Fruit fly (Drosophila melanogaster) whole organism, prepupa: ENCODE measurements around the gene CG11638.

ENCODE experiments used
- Blimp-1 ChIP-seq: fragments of 200-800 bp; sonication (Bioruptor generic); optimal IDR thresholded peaks from 3 replicates; lab custom pipeline; 2017; ENCODE audit warnings: missing biosample characterization, missing genetic modification characterization, mild to moderate bottlenecking, moderate library complexity, missing genetic modification reagents
- Ets21C ChIP-seq: fragments of 200-800 bp; sonication (Bioruptor generic); optimal IDR thresholded peaks from 3 replicates; lab custom pipeline; 2016; ENCODE audit warnings: missing biosample characterization, missing genetic modification characterization
- Lpt ChIP-seq: fragments of 200-800 bp; sonication (Bioruptor generic); optimal IDR thresholded peaks from 3 replicates; lab custom pipeline; 2016; ENCODE audit warnings: missing biosample characterization, missing genetic modification characterization
- OdsH ChIP-seq: fragments of 200-800 bp; sonication (Bioruptor generic); optimal IDR thresholded peaks from 3 replicates; lab custom pipeline; 2016; ENCODE audit warnings: missing biosample characterization, missing genetic modification characterization
- Smox ChIP-seq: fragments of 200-800 bp; sonication (Bioruptor generic); optimal IDR thresholded peaks from 3 replicates; lab custom pipeline; 2016; ENCODE audit warnings: missing biosample characterization, missing genetic modification characterization
- achi ChIP-seq: fragments of 200-800 bp; sonication (Bioruptor generic); optimal IDR thresholded peaks from 3 replicates; lab custom pipeline; 2016; ENCODE audit warnings: missing biosample characterization, missing genetic modification characterization
- dac ChIP-seq: fragments of 200-800 bp; sonication (Bioruptor generic); optimal IDR thresholded peaks from 2 replicates; lab custom pipeline; 2017; ENCODE audit warnings: missing biosample characterization, mild to moderate bottlenecking, missing genetic modification characterization
- pdm3 ChIP-seq: fragments of 200-800 bp; sonication (Bioruptor generic); optimal IDR thresholded peaks from 3 replicates; lab custom pipeline; 2016; ENCODE audit warnings: missing biosample characterization, missing genetic modification characterization

- TF ChIP-seq pdm3 (no peak), Smox (GFP tag; lab: Kevin White, UChicago) (no peak), Lpt (GFP tag; lab: Kevin White, UChicago) (no peak), OdsH (GFP tag; lab: Kevin White, UChicago) (no peak), Ets21C (no peak), Blimp-1 (GFP tag; lab: Kevin White, UChicago) (no peak), dac (GFP tag; lab: Kevin White, UChicago) (no peak), achi (GFP tag; lab: Kevin White, UChicago) (no peak)
These were observed 4.7 kb upstream of the CG11638 start, which contains the start of gene CG14630 for dm6 chrX:1031196-1031595.
